Fruit fly (Drosophila melanogaster) whole organism, embryonic: ENCODE measurements around the gene CG14277.
A peak's percentile ranks its signal among the peaks of the same experiment; 100 is the strongest.

Experiments used
- Aef1 ChIP-seq: fragments of 200-800 bp; sonication (Bioruptor generic); IDR thresholded peaks from 3 replicates; pipeline ENCODE4 v1.3.6; 2022; ENCODE audit warnings: missing biosample characterization, missing genetic modification characterization
- Atf6 ChIP-seq: fragments of 200-800 bp; sonication (Bioruptor generic); IDR thresholded peaks from 2 replicates; pipeline ENCODE4 v1.3.6; 2022; ENCODE audit warnings: missing biosample characterization, missing genetic modification characterization
- Awh ChIP-seq: fragments of 200-800 bp; sonication (Bioruptor generic); IDR thresholded peaks from 2 replicates; pipeline ENCODE4, ENCODE4 v1.3.6; 2022; ENCODE audit warnings: missing biosample characterization, missing genetic modification characterization
- B-H1 ChIP-seq: fragments of 200-800 bp; sonication (Bioruptor generic); IDR thresholded peaks from 3 replicates; pipeline ENCODE4 v1.3.6; 2022; ENCODE audit warnings: missing biosample characterization, missing genetic modification characterization
- CG10321 ChIP-seq: fragments of 200-800 bp; sonication (Bioruptor generic); IDR thresholded peaks from 2 replicates; pipeline ENCODE4 v1.3.6; 2022; ENCODE audit warnings: missing biosample characterization, missing genetic modification characterization
- CG10431 ChIP-seq: fragments of 200-800 bp; sonication (Bioruptor generic); optimal IDR thresholded peaks from 3 replicates; lab custom pipeline; 2018; ENCODE audit warnings: missing biosample characterization, mild to moderate bottlenecking, missing genetic modification characterization
- CG11085 ChIP-seq: fragments of 200-800 bp; sonication (Bioruptor generic); IDR thresholded peaks from 2 replicates; pipeline ENCODE4 v1.3.6; 2022; ENCODE audit warnings: missing biosample characterization, missing genetic modification characterization
- CG11398 ChIP-seq: fragments of 200-800 bp; sonication (Bioruptor generic); optimal IDR thresholded peaks from 2 replicates; lab custom pipeline; 2016; ENCODE audit warnings: missing biosample characterization, missing genetic modification characterization
- CG13123 ChIP-seq: fragments of 200-800 bp; sonication (Bioruptor generic); optimal IDR thresholded peaks from 2 replicates; lab custom pipeline; 2016; ENCODE audit warnings: missing biosample characterization, missing genetic modification characterization
- CG14710 ChIP-seq: fragments of 200-800 bp; sonication (Bioruptor generic); optimal IDR thresholded peaks from 3 replicates; lab custom pipeline; 2019; ENCODE audit warnings: missing biosample characterization, mild to moderate bottlenecking, missing genetic modification characterization, moderate library complexity
- CG14965 ChIP-seq: fragments of 200-800 bp; sonication (Bioruptor generic); optimal IDR thresholded peaks from 2 replicates; lab custom pipeline; 2016; ENCODE audit warnings: missing biosample characterization, missing genetic modification characterization, borderline replicate concordance
- CG15269 ChIP-seq: fragments of 200-800 bp; sonication (Bioruptor generic); optimal IDR thresholded peaks from 2 replicates; lab custom pipeline; 2018; ENCODE audit warnings: missing biosample characterization, mild to moderate bottlenecking, missing genetic modification characterization, moderate library complexity
- CG15601 ChIP-seq: fragments of 200-800 bp; sonication (Bioruptor generic); optimal IDR thresholded peaks from 3 replicates; lab custom pipeline; 2019; ENCODE audit warnings: missing biosample characterization, mild to moderate bottlenecking, missing genetic modification characterization, moderate library complexity
- CG17328 ChIP-seq: fragments of 200-800 bp; sonication (Bioruptor generic); IDR thresholded peaks from 2 replicates; pipeline ENCODE4 v1.3.6; 2022; ENCODE audit warnings: missing biosample characterization, missing genetic modification characterization
- CG17385 ChIP-seq: fragments of 200-800 bp; sonication (Bioruptor generic); optimal IDR thresholded peaks from 3 replicates; lab custom pipeline; 2018; ENCODE audit warnings: missing biosample characterization, mild to moderate bottlenecking, missing genetic modification characterization
- CG2875 ChIP-seq: fragments of 200-800 bp; sonication (Bioruptor generic); optimal IDR thresholded peaks from 2 replicates; lab custom pipeline; 2017; ENCODE audit warnings: missing biosample characterization, mild to moderate bottlenecking, missing genetic modification characterization, missing genetic modification reagents
- CG34376 ChIP-seq: fragments of 200-800 bp; sonication (Bioruptor generic); optimal IDR thresholded peaks from 2 replicates; lab custom pipeline; 2018; ENCODE audit warnings: missing biosample characterization, mild to moderate bottlenecking, missing genetic modification characterization
- CG3838 ChIP-seq: fragments of 200-800 bp; sonication (Bioruptor generic); optimal IDR thresholded peaks from 3 replicates; lab custom pipeline; 2016; ENCODE audit warnings: missing biosample characterization, missing genetic modification characterization
- CG4730 ChIP-seq: fragments of 200-800 bp; sonication (Bioruptor generic); IDR thresholded peaks from 2 replicates; pipeline ENCODE4 v1.3.6; 2022; ENCODE audit warnings: missing biosample characterization, missing genetic modification characterization
- Doc3 ChIP-seq: fragments of 200-800 bp; sonication (Bioruptor generic); IDR thresholded peaks from 3 replicates; pipeline ENCODE4 v1.3.6; 2022; ENCODE audit warnings: missing biosample characterization, missing genetic modification characterization; ENCODE audit not compliant: partially characterized antibody
- Fer1 ChIP-seq: fragments of 200-800 bp; sonication (Bioruptor generic); optimal IDR thresholded peaks from 2 replicates; lab custom pipeline; 2017; ENCODE audit warnings: missing biosample characterization, mild to moderate bottlenecking, missing genetic modification characterization
- Lim3 ChIP-seq: fragments of 200-800 bp; sonication (Bioruptor generic); IDR thresholded peaks from 2 replicates; pipeline ENCODE4 v1.3.6; 2022; ENCODE audit warnings: missing biosample characterization, missing genetic modification characterization
- Scr ChIP-seq: fragments of 200-800 bp; sonication (Bioruptor generic); IDR thresholded peaks from 2 replicates; pipeline ENCODE4 v1.3.6; 2022; ENCODE audit warnings: missing biosample characterization, missing genetic modification characterization; ENCODE audit not compliant: partially characterized antibody
- Sox100B ChIP-seq: fragments of 200-800 bp; sonication (Bioruptor generic); optimal IDR thresholded peaks from 3 replicates; lab custom pipeline; 2018; ENCODE audit warnings: missing biosample characterization, mild to moderate bottlenecking, missing genetic modification characterization
- Sox102F ChIP-seq: fragments of 200-800 bp; sonication (Bioruptor generic); optimal IDR thresholded peaks from 2 replicates; lab custom pipeline; 2018; ENCODE audit warnings: missing biosample characterization, mild to moderate bottlenecking, missing genetic modification characterization, moderate library complexity
- Sry-β ChIP-seq: fragments of 200-800 bp; sonication (Bioruptor generic); optimal IDR thresholded peaks from 2 replicates; lab custom pipeline; 2018; ENCODE audit warnings: missing biosample characterization, mild to moderate bottlenecking, missing genetic modification characterization, moderate library complexity
- TFAM ChIP-seq: fragments of 200-800 bp; sonication (Bioruptor generic); optimal IDR thresholded peaks from 2 replicates; lab custom pipeline; 2017; ENCODE audit warnings: missing biosample characterization, missing genetic modification characterization, inconsistent platforms
- ase ChIP-seq: fragments of 200-800 bp; sonication (Bioruptor generic); IDR thresholded peaks from 3 replicates; pipeline ENCODE4 v1.3.6; 2022; ENCODE audit warnings: missing biosample characterization, missing genetic modification characterization
- ato ChIP-seq: fragments of 200-800 bp; sonication (Bioruptor generic); IDR thresholded peaks from 2 replicates; pipeline ENCODE4 v1.3.6; 2022; ENCODE audit warnings: missing biosample characterization, missing genetic modification characterization; ENCODE audit not compliant: partially characterized antibody
- chm ChIP-seq: fragments of 200-800 bp; sonication (Bioruptor generic); IDR thresholded peaks from 2 replicates; pipeline ENCODE4 v1.3.6; 2022; ENCODE audit warnings: missing biosample characterization, missing genetic modification characterization
- crol ChIP-seq: fragments of 200-800 bp; sonication (Bioruptor generic); IDR thresholded peaks from 2 replicates; pipeline ENCODE4 v1.3.6; 2022; ENCODE audit warnings: missing biosample characterization, missing genetic modification characterization
- dan ChIP-seq: fragments of 200-800 bp; sonication (Bioruptor generic); IDR thresholded peaks from 2 replicates; pipeline ENCODE4 v1.3.6; 2022; ENCODE audit warnings: missing biosample characterization, missing genetic modification characterization
- disco-r ChIP-seq: fragments of 200-800 bp; sonication (Bioruptor generic); optimal IDR thresholded peaks from 2 replicates; lab custom pipeline; 2016; ENCODE audit warnings: missing biosample characterization, missing genetic modification characterization
- dm ChIP-seq: fragments of 200-800 bp; sonication (Bioruptor generic); optimal IDR thresholded peaks from 3 replicates; lab custom pipeline; 2016; ENCODE audit warnings: missing biosample characterization, missing genetic modification characterization
- fu2 ChIP-seq: fragments of 200-800 bp; sonication (Bioruptor generic); optimal IDR thresholded peaks from 2 replicates; lab custom pipeline; 2016; ENCODE audit warnings: missing biosample characterization, missing genetic modification characterization
- grn ChIP-seq: fragments of 200-800 bp; sonication (Bioruptor generic); optimal IDR thresholded peaks from 3 replicates; lab custom pipeline; 2017; ENCODE audit warnings: missing biosample characterization, missing genetic modification characterization
- gsb-n ChIP-seq: fragments of 200-800 bp; sonication (Bioruptor generic); optimal IDR thresholded peaks from 3 replicates; lab custom pipeline; 2018; ENCODE audit warnings: missing biosample characterization, mild to moderate bottlenecking, missing genetic modification characterization
- hth ChIP-seq: fragments of >200 bp; optimal IDR thresholded peaks from 2 replicates; lab custom pipeline; 2017; ENCODE audit warnings: inconsistent platforms
- ind ChIP-seq: fragments of 200-800 bp; sonication (Bioruptor generic); optimal IDR thresholded peaks from 3 replicates; lab custom pipeline; 2016; ENCODE audit warnings: missing biosample characterization, missing genetic modification characterization
- klu ChIP-seq: fragments of 200-800 bp; sonication (Bioruptor generic); IDR thresholded peaks from 2 replicates; pipeline ENCODE4 v1.3.6; 2022; ENCODE audit warnings: missing biosample characterization, missing genetic modification characterization
- lov ChIP-seq, 2 experiments: fragments of 200-800 bp in 1 of 2; fragments of >200 bp in 1 of 2; sonication (Bioruptor generic) in 1 of 2; IDR thresholded peaks in 1 of 2; optimal IDR thresholded peaks in 1 of 2; 2 replicates in 1 of 2; 3 replicates in 1 of 2; pipeline versions ENCODE4 v1.3.6 to Lab custom; 2017 to 2022; ENCODE audit warnings: missing biosample characterization in 1 of 2, missing genetic modification characterization in 1 of 2
- nau ChIP-seq: fragments of 200-800 bp; sonication (Bioruptor generic); optimal IDR thresholded peaks from 3 replicates; lab custom pipeline; 2017; ENCODE audit warnings: missing biosample characterization, mild to moderate bottlenecking, missing genetic modification characterization, missing genetic modification reagents
- org-1 ChIP-seq: fragments of 200-800 bp; sonication (Bioruptor generic); optimal IDR thresholded peaks from 2 replicates; lab custom pipeline; 2017; ENCODE audit warnings: missing biosample characterization, missing genetic modification characterization
- row ChIP-seq: fragments of 200-800 bp; sonication (Bioruptor generic); IDR thresholded peaks from 3 replicates; pipeline ENCODE4 v1.3.6; 2022; ENCODE audit warnings: missing biosample characterization, missing genetic modification characterization
- sc ChIP-seq, 3 experiments: fragments of >200 bp in 2 of 3; fragments of 200-800 bp in 1 of 3; sonication (Bioruptor generic) in 1 of 3; optimal IDR thresholded peaks; 2 replicates in 2 of 3; 3 replicates in 1 of 3; lab custom pipeline; 2017; ENCODE audit warnings: mild to moderate bottlenecking in 1 of 3, missing biosample characterization in 1 of 3, missing genetic modification characterization in 1 of 3, missing genetic modification reagents in 1 of 3
- sens ChIP-seq: fragments of 200-800 bp; sonication (Bioruptor generic); peaks from one replicate; lab custom pipeline; 2016; ENCODE audit warnings: missing biosample characterization, missing genetic modification characterization
- stc ChIP-seq: fragments of 200-800 bp; sonication (Bioruptor generic); IDR thresholded peaks from 2 replicates; pipeline ENCODE4 v1.3.6; 2022; ENCODE audit warnings: missing biosample characterization, missing genetic modification characterization
- twi ChIP-seq: fragments of 200-800 bp; optimal IDR thresholded peaks from 2 replicates; lab custom pipeline; 2019; ENCODE audit warnings: missing biosample characterization, mild to moderate bottlenecking, missing genetic modification characterization, moderate library complexity
- usp ChIP-seq: fragments of >200 bp; optimal IDR thresholded peaks from 2 replicates; lab custom pipeline; 2017; ENCODE audit warnings: missing biosample characterization, missing genetic modification characterization
- zfh1 ChIP-seq: fragments of 200-800 bp; sonication (Bioruptor generic); IDR thresholded peaks from 3 replicates; pipeline ENCODE4 v1.3.6; 2022; ENCODE audit warnings: missing biosample characterization, missing genetic modification characterization

CG14277 gene

dm6 chr2L:8204996-8205567 lies 37.2 kb upstream of the CG14277 start, which contains the start of gene SLC5A11 (continued):
- TF ChIP-seq Doc3 (GFP tag; lab: Robert Waterston, UW) (no peak), klu (GFP tag; lab: Robert Waterston, UW) (peak; percentile 94), crol (GFP tag; lab: Robert Waterston, UW) (0 out of 2 replicates have a peak, but pooled peaks have one; percentile 19), chm (peak; percentile 98), ato (GFP tag; lab: Robert Waterston, UW) (no peak), dan (GFP tag; lab: Robert Waterston, UW) (peak; percentile 49), dm (GFP tag; lab: Kevin White, UChicago) (peak; percentile 70), sens (GFP tag; lab: Kevin White, UChicago) (peak; percentile 84), CG4730 (peak; percentile 96), usp (GFP tag; lab: Kevin White, UChicago) (no peak), Sox102F (GFP tag; lab: Kevin White, UChicago) (peak; percentile 88), twi (tag; lab: Kevin White, UChicago) (peak; percentile 72), grn (GFP tag; lab: Kevin White, UChicago) (peak; percentile 97), CG17385 (peak; percentile 93), hth (no peak), Sry-β (GFP tag; lab: Kevin White, UChicago) (peak; percentile 44), Scr (GFP tag; lab: Robert Waterston, UW) (no peak), CG3838 (GFP tag; lab: Kevin White, UChicago) (peak; percentile 97), nau (peak; percentile 98), TFAM (peak; percentile 40), Sox100B (GFP tag; lab: Kevin White, UChicago) (peak; percentile 99), CG15269 (tag; lab: Kevin White, UChicago) (peak; percentile 97), CG14710 (tag; lab: Kevin White, UChicago) (peak; percentile 88), disco-r (GFP tag; lab: Kevin White, UChicago) (peak; percentile 15), Atf6 (GFP tag; lab: Robert Waterston, UW) (peak; percentile 100), CG2875 (GFP tag; lab: Kevin White, UChicago) (peak; percentile 94), fu2 (GFP tag; lab: Kevin White, UChicago) (peak; percentile 68), CG11085 (GFP tag; lab: Robert Waterston, UW) (peak; percentile 94), Awh (peak; percentile 97), B-H1 (GFP tag; lab: Robert Waterston, UW) (peak; percentile 95), Aef1 (GFP tag; lab: Robert Waterston, UW) (peak; percentile 100), org-1 (GFP tag; lab: Kevin White, UChicago) (peak; percentile 100), CG11398 (peak; percentile 2), CG10431 (GFP tag; lab: Kevin White, UChicago) (peak; percentile 67), CG10321 (GFP tag; lab: Robert Waterston, UW) (peak; percentile 74), sc (optimal IDR thresholded peaks at IDR 0.05; lab: Kevin White, UChicago) (no peak), sc (GFP tag; optimal IDR thresholded peaks at IDR 0.05; lab: Kevin White, UChicago) (peak; percentile 88), stc (GFP tag; lab: Robert Waterston, UW) (peak; percentile 98), CG17328 (peak; percentile 95), gsb-n (tag; lab: Kevin White, UChicago) (peak; percentile 78), Lim3 (GFP tag; lab: Robert Waterston, UW) (peak; percentile 99), zfh1 (GFP tag; lab: Robert Waterston, UW) (peak; percentile 94), ind (GFP tag; lab: Kevin White, UChicago) (peak; percentile 96), CG15601 (peak; percentile 99), row (GFP tag; lab: Robert Waterston, UW) (peak; percentile 100), CG34376 (GFP tag; lab: Kevin White, UChicago) (peak; percentile 99), Fer1 (peak; percentile 99), CG14965 (peak; percentile 78), CG13123 (GFP tag; lab: Kevin White, UChicago) (peak; percentile 87), lov (optimal IDR thresholded peaks at IDR 0.05; lab: Kevin White, UChicago) (no peak), lov (GFP tag; IDR thresholded peaks at IDR 0.05; lab: Robert Waterston, UW) (peak; percentile 87), ase (GFP tag; lab: Robert Waterston, UW) (peak; percentile 95)
